Worm (Caenorhabditis elegans) whole organism, young adult: ENCODE data around the gene F44D12.8.

Experiments used
- B0261.1 ChIP-seq: sonication (generic microtip); optimal IDR thresholded peaks from 2 replicates; lab custom pipeline; 2016; ENCODE audit warnings: mild to moderate bottlenecking, missing genetic modification characterization, moderate library complexity, missing compliant biosample characterization
- D2030.7 ChIP-seq: fragments of 200-800 bp; sonication (Bioruptor generic); IDR thresholded peaks from 2 replicates; pipeline ENCODE4 v1.3.6; 2022; ENCODE audit warnings: missing genetic modification reagents, missing genetic modification characterization, missing compliant biosample characterization
- F37B4.10 ChIP-seq: fragments of 200-800 bp; sonication (Bioruptor generic); IDR thresholded peaks from 2 replicates; pipeline ENCODE4 v1.3.6; 2022; ENCODE audit warnings: missing genetic modification characterization, missing compliant biosample characterization
- F49E8.2 ChIP-seq: sonication (generic microtip); optimal IDR thresholded peaks from 3 replicates; lab custom pipeline; 2017; ENCODE audit warnings: missing genetic modification characterization, mild to moderate bottlenecking, missing compliant biosample characterization, antibody characterized with exemption, moderate library complexity; ENCODE audit not compliant: insufficient read depth
- F55B11.4 ChIP-seq: sonication (generic microtip); optimal IDR thresholded peaks from 2 replicates; lab custom pipeline; 2016; ENCODE audit warnings: missing compliant biosample characterization, missing genetic modification characterization, borderline replicate concordance; ENCODE audit not compliant: insufficient read depth
- T26A5.8 ChIP-seq: sonication (generic microtip); optimal IDR thresholded peaks from 2 replicates; lab custom pipeline; 2016; ENCODE audit warnings: missing genetic modification characterization, missing compliant biosample characterization
- Y95B8A.8 ChIP-seq: fragments of 200-800 bp; sonication (Bioruptor generic); IDR thresholded peaks from 2 replicates; pipeline ENCODE4 v1.3.6; 2022; ENCODE audit warnings: missing genetic modification reagents, missing genetic modification characterization, missing compliant biosample characterization
- akir-1 ChIP-seq: fragments of 200-800 bp; sonication (Bioruptor generic); optimal IDR thresholded peaks from 2 replicates; lab custom pipeline; 2018; ENCODE audit warnings: mild to moderate bottlenecking, missing genetic modification characterization, moderate library complexity, missing compliant biosample characterization
- bed-1 ChIP-seq: fragments of 200-800 bp; sonication (Bioruptor generic); IDR thresholded peaks from 2 replicates; pipeline ENCODE4 v1.3.6; 2022; ENCODE audit warnings: missing genetic modification reagents, missing genetic modification characterization, missing compliant biosample characterization
- ccch-3 ChIP-seq: fragments of 200-800 bp; sonication (Bioruptor generic); optimal IDR thresholded peaks from 2 replicates; lab custom pipeline; 2018; ENCODE audit warnings: mild to moderate bottlenecking, missing genetic modification characterization, missing compliant biosample characterization
- cebp-1 ChIP-seq, 2 experiments: fragments of 200-800 bp in 1 of 2; sonication (Bioruptor generic) in 1 of 2; sonication (generic microtip) in 1 of 2; IDR thresholded peaks in 1 of 2; optimal IDR thresholded peaks in 1 of 2; 2 replicates each; pipeline versions ENCODE4 v1.3.6 to Lab custom; 2017 to 2022; ENCODE audit warnings: missing compliant biosample characterization in 2 of 2, missing genetic modification characterization in 2 of 2, mild to moderate bottlenecking in 1 of 2, missing genetic modification reagents in 1 of 2, moderate library complexity in 1 of 2
- ceh-91 ChIP-seq: fragments of 200-800 bp; sonication (Bioruptor generic); IDR thresholded peaks from 2 replicates; pipeline ENCODE4 v1.3.6; 2022; ENCODE audit warnings: missing genetic modification reagents, missing genetic modification characterization, missing compliant biosample characterization
- dpl-1 ChIP-seq: fragments of 150-350 bp; optimal IDR thresholded peaks from 2 replicates; lab custom pipeline; 2014; ENCODE audit warnings: missing biosample characterization, missing genetic modification reagents, missing genetic modification characterization
- egrh-3 ChIP-seq: fragments of 200-800 bp; sonication (Bioruptor generic); IDR thresholded peaks from 2 replicates; pipeline ENCODE4 v1.3.6; 2022; ENCODE audit warnings: missing genetic modification reagents, missing genetic modification characterization, missing compliant biosample characterization
- hmg-20 ChIP-seq: fragments of 200-800 bp; sonication (Bioruptor generic); IDR thresholded peaks from 2 replicates; pipeline ENCODE4 v1.3.6; 2022; ENCODE audit warnings: missing genetic modification reagents, missing genetic modification characterization, missing compliant biosample characterization
- lag-1 ChIP-seq: fragments of 200-800 bp; sonication (Bioruptor generic); IDR thresholded peaks from 2 replicates; pipeline ENCODE4 v1.3.6; 2022; ENCODE audit warnings: missing genetic modification reagents, missing genetic modification characterization, missing compliant biosample characterization
- let-526 ChIP-seq: fragments of 200-800 bp; sonication (Bioruptor generic); IDR thresholded peaks from 2 replicates; pipeline ENCODE4 v1.3.6; 2022; ENCODE audit warnings: missing genetic modification reagents, missing genetic modification characterization, missing compliant biosample characterization
- lir-1 ChIP-seq: fragments of 200-800 bp; sonication (Bioruptor generic); conservative IDR thresholded peaks from 2 replicates; pipeline ENCODE4 v1.3.6; 2022; ENCODE audit warnings: missing genetic modification reagents, missing genetic modification characterization, missing compliant biosample characterization
- lsl-1 ChIP-seq: fragments of 200-800 bp; sonication (Bioruptor generic); optimal IDR thresholded peaks from 2 replicates; lab custom pipeline; 2018; ENCODE audit warnings: mild to moderate bottlenecking, missing genetic modification characterization, moderate library complexity, missing compliant biosample characterization
- mxl-1 ChIP-seq: sonication (generic microtip); optimal IDR thresholded peaks from 2 replicates; lab custom pipeline; 2016; ENCODE audit warnings: missing genetic modification characterization, missing compliant biosample characterization
- nfya-1 ChIP-seq: sonication (generic microtip); optimal IDR thresholded peaks from 2 replicates; lab custom pipeline; 2017; ENCODE audit warnings: antibody characterized with exemption, missing compliant biosample characterization, missing genetic modification characterization, borderline replicate concordance; ENCODE audit not compliant: insufficient read depth
- nhr-179 ChIP-seq: sonication (generic microtip); optimal IDR thresholded peaks from 2 replicates; lab custom pipeline; 2016; ENCODE audit warnings: mild to moderate bottlenecking, missing genetic modification characterization, missing compliant biosample characterization
- pbrm-1 ChIP-seq: fragments of 200-800 bp; sonication (Bioruptor generic); IDR thresholded peaks from 2 replicates; pipeline ENCODE4 v1.3.6; 2022; ENCODE audit warnings: missing genetic modification reagents, missing genetic modification characterization, missing compliant biosample characterization
- rec-8 ChIP-seq, 2 experiments: sonication (generic microtip); optimal IDR thresholded peaks; 2 replicates each; lab custom pipeline; 2016; ENCODE audit warnings: mild to moderate bottlenecking in 2 of 2, missing genetic modification characterization in 2 of 2, missing genetic modification reagents in 2 of 2, missing genotype in 2 of 2, missing biosample characterization in 1 of 2, missing compliant biosample characterization in 1 of 2, moderate library complexity in 1 of 2
- repo-1 ChIP-seq: sonication (generic microtip); optimal IDR thresholded peaks from 2 replicates; lab custom pipeline; 2017; ENCODE audit warnings: mild to moderate bottlenecking, missing genetic modification characterization, missing compliant biosample characterization
- sdz-38 ChIP-seq: sonication (generic microtip); optimal IDR thresholded peaks from 2 replicates; lab custom pipeline; 2016; ENCODE audit warnings: missing genotype, missing genetic modification characterization, missing compliant biosample characterization
- snpc-3.4 ChIP-seq: sonication (generic microtip); optimal IDR thresholded peaks from 2 replicates; lab custom pipeline; 2017; ENCODE audit warnings: missing genetic modification characterization, mild to moderate bottlenecking, missing compliant biosample characterization, antibody characterized with exemption, moderate library complexity, missing genotype, missing genetic modification reagents
- snpc-4 ChIP-seq, 5 experiments: fragments of 150-350 bp in 1 of 5; sonication (generic microtip) in 4 of 5; optimal IDR thresholded peaks; 2 replicates each; lab custom pipeline; 2014 to 2018; ENCODE audit warnings: missing genetic modification characterization in 5 of 5, missing biosample characterization in 3 of 5, antibody characterized with exemption in 2 of 5, mild to moderate bottlenecking in 2 of 5, missing compliant biosample characterization in 2 of 5, missing genotype in 2 of 5, moderate library complexity in 2 of 5, missing genetic modification reagents in 1 of 5
- unc-130 ChIP-seq: sonication (generic microtip); optimal IDR thresholded peaks from 2 replicates; lab custom pipeline; 2016; ENCODE audit warnings: missing genetic modification reagents, missing genetic modification characterization, missing compliant biosample characterization
- unc-62 ChIP-seq: fragments of 150-350 bp; optimal IDR thresholded peaks from 2 replicates; lab custom pipeline; 2014; ENCODE audit warnings: missing biosample characterization, missing genetic modification reagents, missing genetic modification characterization
- zfh-2 ChIP-seq: fragments of 200-800 bp; sonication (Bioruptor generic); conservative IDR thresholded peaks from 2 replicates; pipeline ENCODE4 v1.3.6; 2022; ENCODE audit warnings: missing genetic modification reagents, missing genetic modification characterization, missing compliant biosample characterization
- ztf-18 ChIP-seq: sonication (generic microtip); optimal IDR thresholded peaks from 2 replicates; lab custom pipeline; 2016; ENCODE audit warnings: missing genotype, mild to moderate bottlenecking, missing genetic modification characterization, missing compliant biosample characterization
- ztf-22 ChIP-seq: fragments of 200-800 bp; sonication (Bioruptor generic); optimal IDR thresholded peaks from 2 replicates; lab custom pipeline; 2018; ENCODE audit warnings: mild to moderate bottlenecking, missing genetic modification characterization, moderate library complexity, missing compliant biosample characterization
- ztf-26 ChIP-seq: sonication (generic microtip); optimal IDR thresholded peaks from 2 replicates; lab custom pipeline; 2017; ENCODE audit warnings: missing genetic modification characterization, missing compliant biosample characterization
- ztf-28 ChIP-seq: fragments of 200-800 bp; sonication (Bioruptor generic); IDR thresholded peaks from 2 replicates; pipeline ENCODE4 v1.3.6; 2022; ENCODE audit warnings: missing genetic modification reagents, missing genetic modification characterization, missing compliant biosample characterization
- ztf-6 ChIP-seq: fragments of 200-800 bp; sonication (Bioruptor generic); IDR thresholded peaks from 2 replicates; pipeline ENCODE4 v1.3.6; 2022; ENCODE audit warnings: missing genetic modification reagents, missing genetic modification characterization, missing compliant biosample characterization

F44D12.8 gene

DNA sequence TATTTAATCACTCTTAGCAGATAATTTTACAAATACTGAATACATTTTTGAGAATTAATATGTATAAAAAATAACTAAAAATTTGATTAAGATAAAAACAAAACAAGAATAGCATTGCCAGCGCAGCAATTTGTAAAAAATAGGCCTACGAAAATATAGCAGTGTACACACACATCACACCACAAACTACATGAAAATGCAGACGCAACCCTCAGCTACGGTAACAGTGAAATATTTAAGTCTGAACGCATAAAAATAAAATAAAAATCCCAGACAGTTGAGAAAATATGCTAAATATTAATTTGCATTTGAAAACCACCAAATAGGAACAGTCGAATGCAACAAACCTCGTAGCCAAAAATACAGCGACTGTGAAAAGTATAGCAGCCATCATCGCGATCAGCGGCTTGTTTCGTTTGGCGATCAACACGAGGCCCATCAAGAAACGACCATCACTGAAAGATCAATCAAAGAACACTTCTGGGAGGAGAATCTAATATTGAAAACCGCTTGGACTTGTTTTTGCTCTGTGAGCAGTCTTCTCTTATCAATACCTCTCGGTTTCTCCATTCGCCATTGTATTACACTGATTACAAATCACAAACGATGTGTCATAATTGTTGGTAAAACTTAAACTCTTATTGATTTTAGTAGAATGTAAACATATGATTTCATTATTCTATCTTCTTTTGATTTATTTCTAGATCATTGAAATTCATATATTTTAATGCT, 24.4 kb upstream of the F44D12.8 start, which contains the start of gene pyp-1 (continued):
- TF ChIP-seq ztf-26 (tag; lab: Kevin White, UChicago) (no peak), lag-1 (GFP tag; lab: Robert Waterston, UW) (no peak), D2030.7 (GFP tag; lab: Robert Waterston, UW) (0 out of 2 replicates have a peak, but pooled peaks have one; percentile 19)

DNA sequence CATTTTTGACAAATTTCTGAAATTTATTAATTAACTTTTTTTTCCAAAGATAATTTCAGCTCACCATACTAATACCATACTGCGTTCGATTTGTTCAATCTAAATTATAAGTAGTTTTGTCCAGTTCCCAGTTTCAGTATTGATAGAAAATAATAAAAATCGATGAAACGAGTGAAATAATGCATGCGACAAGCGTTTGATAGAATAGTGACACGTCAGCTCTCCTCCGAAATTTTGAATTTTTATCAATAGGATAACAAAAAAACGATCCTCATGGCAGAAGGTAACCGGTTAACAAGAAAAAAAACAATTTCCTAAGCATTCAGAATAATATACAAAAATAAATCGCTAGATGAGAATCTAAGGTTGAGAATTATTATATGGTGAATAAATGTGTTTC, 21.3 kb upstream of the F44D12.8 start, which contains the start of gene C47E12.3:
Gene C47E12.3, minus strand, starts transcription at position 101 of the 400 bp plus-strand sequence.
- TF ChIP-seq egrh-3 (no peak), akir-1 (GFP tag; lab: Kevin White, UChicago) (no peak), nhr-179 (tag; lab: Kevin White, UChicago) (no peak), Y95B8A.8 (no peak), unc-130 (GFP tag; lab: Kevin White, UChicago) (no peak), B0261.1 (tag; lab: Kevin White, UChicago) (no peak), nfya-1 (no peak), ztf-28 (no peak), bed-1 (GFP tag; lab: Robert Waterston, UW) (no peak), ceh-91 (GFP tag; lab: Robert Waterston, UW) (no peak), rec-8 (tag; optimal IDR thresholded peaks at IDR 0.05; lab: Kevin White, UChicago) (no peak), dpl-1 (no peak), ztf-18 (no peak), snpc-3.4 (no peak)

DNA sequence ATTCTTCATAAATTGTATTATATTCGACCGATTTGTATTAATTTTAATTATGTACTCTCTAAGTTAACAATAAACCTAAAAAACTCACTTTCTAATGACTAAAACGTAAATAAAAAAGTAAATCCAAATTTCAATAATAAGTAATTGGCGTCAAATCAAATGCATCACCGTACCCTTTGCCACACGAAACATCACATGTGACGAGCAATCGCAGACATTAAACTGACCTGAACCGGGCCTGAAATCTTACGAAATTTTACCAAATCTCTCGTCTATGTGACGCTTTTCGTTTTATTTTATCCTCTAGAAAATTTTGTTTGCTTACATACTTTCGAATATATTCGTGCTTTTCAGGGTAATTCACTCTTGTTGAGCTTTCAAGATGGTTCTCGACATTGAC, 19.7 kb upstream of the F44D12.8 start, which contains the start of the genes C47E12.2 and sars-1:
Gene C47E12.2, minus strand, starts transcription at position 131 of the 400 bp plus-strand sequence.
Gene sars-1, plus strand, starts transcription at position 355 of the 400 bp plus-strand sequence.
- no peak for TF ChIP-seq ccch-3 (GFP tag; lab: Kevin White, UChicago)
- no peak for TF ChIP-seq egrh-3
- TF ChIP-seq snpc-4 (GFP tag; optimal IDR thresholded peaks at IDR 0.05; lab: Kevin White, UChicago): no peak
- peak in 1 of 4 experiments; percentile 16 for TF ChIP-seq snpc-4 (tag; optimal IDR thresholded peaks at IDR 0.05; lab: Kevin White, UChicago)
- no peak for TF ChIP-seq sdz-38 (tag; lab: Kevin White, UChicago)
- TF ChIP-seq cebp-1 (GFP tag; IDR thresholded peaks at IDR 0.05; lab: Robert Waterston, UW): no peak; the same call in 1 of the 2 replicates
- peak; percentile 73 for TF ChIP-seq cebp-1 (tag; optimal IDR thresholded peaks at IDR 0.05; lab: Kevin White, UChicago)
- TF ChIP-seq zfh-2 (GFP tag; lab: Robert Waterston, UW): no peak
- no peak for TF ChIP-seq let-526 (GFP tag; lab: Robert Waterston, UW)
- no peak for TF ChIP-seq mxl-1
- TF ChIP-seq ztf-22: no peak
- TF ChIP-seq lsl-1 (GFP tag; lab: Kevin White, UChicago): peak; percentile 51

DNA sequence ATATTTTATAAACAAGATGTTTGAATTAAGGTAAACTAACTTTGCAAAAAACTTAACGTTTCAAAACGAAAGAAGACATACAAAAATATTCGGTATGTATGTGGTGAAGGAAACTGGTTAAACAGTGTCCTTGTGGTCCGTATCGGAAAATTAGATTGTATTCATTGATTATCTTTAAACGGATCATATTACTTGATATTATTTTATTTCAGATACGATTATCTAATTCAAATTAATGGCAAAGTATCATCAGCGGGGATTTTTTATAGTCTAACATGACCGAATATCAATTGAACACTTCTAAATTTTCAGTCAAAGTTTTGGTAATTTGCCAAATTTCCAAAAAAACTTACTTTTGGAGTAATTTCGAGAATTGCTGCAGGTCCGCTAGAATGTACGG, 16.3 kb upstream of the F44D12.8 start, which contains the start of gene C47E12.13:
Gene C47E12.13, minus strand, starts transcription at position 101 of the 400 bp plus-strand sequence.
- no peak for TF ChIP-seq lir-1 (GFP tag; lab: Robert Waterston, UW)
- no peak for TF ChIP-seq F49E8.2 (tag; lab: Kevin White, UChicago)
- TF ChIP-seq F55B11.4: no peak
- TF ChIP-seq zfh-2 (GFP tag; lab: Robert Waterston, UW): no peak
- TF ChIP-seq ztf-6 (GFP tag; lab: Robert Waterston, UW): no peak
- TF ChIP-seq T26A5.8 (tag; lab: Kevin White, UChicago): no peak
- no peak for TF ChIP-seq pbrm-1 (GFP tag; lab: Robert Waterston, UW)
- no peak for TF ChIP-seq repo-1
- no peak for TF ChIP-seq ztf-26 (tag; lab: Kevin White, UChicago)
- TF ChIP-seq snpc-3.4: no peak
- no peak for TF ChIP-seq F37B4.10
- TF ChIP-seq akir-1 (GFP tag; lab: Kevin White, UChicago): no peak
- TF ChIP-seq mxl-1: no peak
- TF ChIP-seq hmg-20 (GFP tag; lab: Robert Waterston, UW): no peak
- TF ChIP-seq unc-62: no peak
